Worm (Caenorhabditis elegans) whole organism, young adult: Measurements from ENCODE around the gene Y82E9BR.10.

ENCODE experiments used
- B0035.1 ChIP-seq: sonication (generic microtip); optimal IDR thresholded peaks from 2 replicates; lab custom pipeline; 2016; ENCODE audit warnings: missing genetic modification characterization, mild to moderate bottlenecking, missing compliant biosample characterization, missing genotype, missing genetic modification reagents
- K11D2.4 ChIP-seq: fragments of 200-800 bp; sonication (Bioruptor generic); IDR thresholded peaks from 2 replicates; pipeline ENCODE4 v1.3.6; 2022; ENCODE audit warnings: missing genetic modification reagents, missing genetic modification characterization, missing compliant biosample characterization
- ama-1 ChIP-seq, 3 experiments: fragments of 150-350 bp in 1 of 3; sonication (generic microtip) in 2 of 3; optimal IDR thresholded peaks; 2 replicates each; lab custom pipeline; 2014 to 2018; ENCODE audit warnings: missing biosample characterization in 2 of 3, missing genetic modification characterization in 2 of 3, missing genetic modification reagents in 2 of 3
- ceh-40 ChIP-seq: fragments of 200-800 bp; sonication (Bioruptor generic); IDR thresholded peaks from 2 replicates; pipeline ENCODE4 v1.3.6; 2022; ENCODE audit warnings: missing genetic modification characterization, missing compliant biosample characterization
- lin-26 ChIP-seq: fragments of 200-800 bp; sonication (Bioruptor generic); IDR thresholded peaks from 2 replicates; pipeline ENCODE4 v1.3.6; 2022; ENCODE audit warnings: missing genetic modification reagents, missing genetic modification characterization, missing compliant biosample characterization
- nfyb-1 ChIP-seq: fragments of 200-800 bp; sonication (Bioruptor generic); IDR thresholded peaks from 2 replicates; pipeline ENCODE4 v1.3.6; 2022; ENCODE audit warnings: missing genetic modification reagents, missing genetic modification characterization, missing compliant biosample characterization
- repo-1 ChIP-seq: sonication (generic microtip); optimal IDR thresholded peaks from 2 replicates; lab custom pipeline; 2017; ENCODE audit warnings: mild to moderate bottlenecking, missing genetic modification characterization, missing compliant biosample characterization
- snpc-4 ChIP-seq, 5 experiments: fragments of 150-350 bp in 1 of 5; sonication (generic microtip) in 4 of 5; optimal IDR thresholded peaks; 2 replicates each; lab custom pipeline; 2014 to 2018; ENCODE audit warnings: missing genetic modification characterization in 5 of 5, missing biosample characterization in 3 of 5, antibody characterized with exemption in 2 of 5, mild to moderate bottlenecking in 2 of 5, missing compliant biosample characterization in 2 of 5, missing genotype in 2 of 5, moderate library complexity in 2 of 5, missing genetic modification reagents in 1 of 5

ce11 chrIII:1403108-1403507 is 27.7 kb upstream of the Y82E9BR.10 start, which contains the start of gene pals-18:
- no peak for TF ChIP-seq snpc-4 (GFP tag; optimal IDR thresholded peaks at IDR 0.05; lab: Kevin White, UChicago)
- no peak for TF ChIP-seq snpc-4 (tag; optimal IDR thresholded peaks at IDR 0.05; lab: Kevin White, UChicago)
- TF ChIP-seq K11D2.4 (GFP tag; lab: Robert Waterston, UW) = no peak
- no peak for TF ChIP-seq nfyb-1 (GFP tag; lab: Robert Waterston, UW)
- TF ChIP-seq lin-26 (GFP tag; lab: Robert Waterston, UW) = no peak
- TF ChIP-seq B0035.1 (tag; lab: Kevin White, UChicago) = no peak
- no peak for TF ChIP-seq repo-1
- no peak for TF ChIP-seq ceh-40
- TF ChIP-seq ama-1 (optimal IDR thresholded peaks at IDR 0.05; lab: Kevin White, UChicago) = no peak
- no peak for TF ChIP-seq ama-1 (GFP tag; optimal IDR thresholded peaks at IDR 0.05; lab: Kevin White, UChicago)
